Fruit fly (Drosophila melanogaster) whole organism: ENCODE results near the gene CG11927.

Experiments used
- CG8478 ChIP-seq: fragments of >200 bp; optimal IDR thresholded peaks from 2 replicates; lab custom pipeline; 2018; ENCODE audit warnings: inconsistent platforms
- Dll ChIP-seq: fragments of >200 bp; optimal IDR thresholded peaks from 2 replicates; lab custom pipeline; 2017
- EcR ChIP-seq, 2 experiments: fragments of >200 bp; optimal IDR thresholded peaks; 2 replicates each; lab custom pipeline; 2017; ENCODE audit warnings: missing biosample characterization in 2 of 2, missing genetic modification characterization in 2 of 2, missing genetic modification reagents in 2 of 2
- pan ChIP-seq: fragments of >200 bp; optimal IDR thresholded peaks from 2 replicates; lab custom pipeline; 2017
- psq ChIP-seq: fragments of >200 bp; optimal IDR thresholded peaks from 2 replicates; lab custom pipeline; 2017
- usp ChIP-seq: fragments of >200 bp; optimal IDR thresholded peaks from 2 replicates; lab custom pipeline; 2017; ENCODE audit warnings: missing biosample characterization, missing genetic modification characterization, mixed read lengths

- TF ChIP-seq pan (lab: Kevin White, UChicago): no peak
- no peak for TF ChIP-seq Dll (lab: Kevin White, UChicago)
- TF ChIP-seq usp: no peak
- TF ChIP-seq EcR (GFP tag; optimal IDR thresholded peaks at IDR 0.05; lab: Kevin White, UChicago): no peak
- no peak for TF ChIP-seq CG8478 (lab: Kevin White, UChicago)
- TF ChIP-seq psq (lab: Kevin White, UChicago): no peak
These were observed 41.0 kb downstream of the CG11927 start for dm6 chr2L:4888541-4888940.
